Worm (Caenorhabditis elegans) whole organism, late embryonic: ENCODE measurements around the gene clec-129.

Experiments
- F13H6.1 ChIP-seq: sonication (generic microtip); optimal IDR thresholded peaks from 2 replicates; lab custom pipeline; 2016; ENCODE audit warnings: missing genetic modification characterization, missing compliant biosample characterization
- Y22D7AL.16 ChIP-seq: sonication (generic microtip); optimal IDR thresholded peaks from 2 replicates; lab custom pipeline; 2016; ENCODE audit warnings: missing genetic modification characterization, missing compliant biosample characterization
- ama-1 ChIP-seq: fragments of 150-350 bp; optimal IDR thresholded peaks from 2 replicates; lab custom pipeline; 2014
- pag-3 ChIP-seq: sonication (generic microtip); optimal IDR thresholded peaks from 2 replicates; lab custom pipeline; 2016; ENCODE audit warnings: missing compliant biosample characterization, missing genetic modification characterization, borderline replicate concordance
- tbx-2 ChIP-seq: sonication (generic microtip); optimal IDR thresholded peaks from 2 replicates; lab custom pipeline; 2016; ENCODE audit warnings: missing genetic modification characterization, missing compliant biosample characterization
- unc-86 ChIP-seq: sonication (generic microtip); optimal IDR thresholded peaks from 2 replicates; lab custom pipeline; 2016; ENCODE audit warnings: missing genetic modification characterization, missing compliant biosample characterization

DNA sequence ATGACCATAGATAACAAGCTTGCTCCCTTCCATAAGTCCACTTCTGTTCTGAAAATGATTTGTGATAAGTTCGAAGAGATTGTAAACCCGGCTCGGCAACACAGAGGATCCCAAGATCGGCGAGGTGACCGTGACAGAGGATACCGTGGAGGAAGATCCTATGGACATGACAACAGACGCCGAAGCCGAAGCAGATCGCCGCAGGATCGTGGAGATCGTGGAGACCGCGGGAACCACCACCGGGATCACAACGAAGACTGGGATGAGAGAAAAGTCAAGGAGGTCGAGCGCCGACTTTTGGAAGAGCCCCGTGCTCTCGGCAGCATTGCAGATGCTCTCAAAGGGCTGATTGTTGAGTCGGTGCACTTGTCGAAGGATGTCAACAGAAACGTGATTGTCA lies 33.3 kb downstream of the clec-129 start:
- TF ChIP-seq Y22D7AL.16 (no peak), F13H6.1 (tag; lab: Kevin White, UChicago) (no peak), ama-1 (no peak), unc-86 (tag; lab: Kevin White, UChicago) (no peak), tbx-2 (no peak), pag-3 (no peak)
